Fruit fly (Drosophila melanogaster) whole organism, pupa: ENCODE measurements around the gene Cht7.

ENCODE experiments used
- CG10348 ChIP-seq: fragments of 200-800 bp; sonication (Bioruptor generic); IDR thresholded peaks from 2 replicates; pipeline ENCODE4 v1.3.6; 2022; ENCODE audit warnings: missing biosample characterization, missing genetic modification characterization
- CG12605 ChIP-seq: fragments of 200-800 bp; sonication (Bioruptor generic); IDR thresholded peaks from 2 replicates; pipeline ENCODE4 v1.3.6; 2022; ENCODE audit warnings: missing biosample characterization, missing genetic modification characterization
- CG13204 ChIP-seq: fragments of 200-800 bp; sonication (Bioruptor generic); optimal IDR thresholded peaks from 2 replicates; lab custom pipeline; 2018; ENCODE audit warnings: missing biosample characterization, mild to moderate bottlenecking, missing genetic modification characterization, moderate library complexity
- CG14655 ChIP-seq: fragments of 200-800 bp; sonication (Bioruptor generic); optimal IDR thresholded peaks from 3 replicates; lab custom pipeline; 2017; ENCODE audit warnings: mild to moderate bottlenecking, missing biosample characterization, missing genetic modification reagents, missing genetic modification characterization
- CG15710 ChIP-seq: fragments of 200-800 bp; sonication (Bioruptor generic); optimal IDR thresholded peaks from 2 replicates; lab custom pipeline; 2018; ENCODE audit warnings: missing biosample characterization, mild to moderate bottlenecking, missing genetic modification characterization, moderate library complexity
- CG17806 ChIP-seq: fragments of 200-800 bp; sonication (Bioruptor generic); optimal IDR thresholded peaks from 2 replicates; lab custom pipeline; 2018; ENCODE audit warnings: missing biosample characterization, mild to moderate bottlenecking, missing genetic modification characterization, moderate library complexity
- CG32121 ChIP-seq: fragments of 200-800 bp; sonication (Bioruptor generic); IDR thresholded peaks from 2 replicates; pipeline ENCODE4 v1.3.6; 2022; ENCODE audit warnings: missing biosample characterization, missing genetic modification characterization
- CG34367 ChIP-seq: fragments of 200-800 bp; sonication (Bioruptor generic); optimal IDR thresholded peaks from 2 replicates; lab custom pipeline; 2018; ENCODE audit warnings: missing biosample characterization, mild to moderate bottlenecking, missing genetic modification characterization
- CG4496 ChIP-seq: fragments of 200-800 bp; sonication (Bioruptor generic); IDR thresholded peaks from 3 replicates; pipeline ENCODE4 v1.3.6; 2022; ENCODE audit warnings: missing biosample characterization, missing genetic modification characterization
- CG8159 ChIP-seq: fragments of 200-800 bp; sonication (Bioruptor generic); optimal IDR thresholded peaks from 3 replicates; lab custom pipeline; 2018; ENCODE audit warnings: missing biosample characterization, mild to moderate bottlenecking, missing genetic modification characterization, moderate library complexity
- CG8301 ChIP-seq: fragments of 200-800 bp; sonication (Bioruptor generic); optimal IDR thresholded peaks from 2 replicates; lab custom pipeline; 2018; ENCODE audit warnings: missing biosample characterization, mild to moderate bottlenecking, missing genetic modification characterization
- CG9948 ChIP-seq: fragments of 200-800 bp; sonication (Bioruptor generic); optimal IDR thresholded peaks from 2 replicates; lab custom pipeline; 2018; ENCODE audit warnings: missing biosample characterization, mild to moderate bottlenecking, missing genetic modification characterization, moderate library complexity
- D1 ChIP-seq: fragments of 200-800 bp; sonication (Bioruptor generic); optimal IDR thresholded peaks from 2 replicates; lab custom pipeline; 2018; ENCODE audit warnings: missing biosample characterization, mild to moderate bottlenecking, missing genetic modification characterization, moderate library complexity
- EcR ChIP-seq: fragments of 200-800 bp; sonication (Bioruptor generic); optimal IDR thresholded peaks from 3 replicates; lab custom pipeline; 2019; ENCODE audit warnings: missing biosample characterization, missing genetic modification characterization, mild to moderate bottlenecking, moderate library complexity, missing genetic modification reagents
- Ets98B ChIP-seq: fragments of 200-800 bp; sonication (Bioruptor generic); IDR thresholded peaks from 2 replicates; pipeline ENCODE4 v1.3.6; 2022; ENCODE audit warnings: missing biosample characterization, missing genetic modification characterization
- Pif1A ChIP-seq: fragments of 200-800 bp; sonication (Bioruptor generic); optimal IDR thresholded peaks from 3 replicates; lab custom pipeline; 2016; ENCODE audit warnings: missing biosample characterization, missing genetic modification characterization
- Pif1B ChIP-seq: fragments of 200-800 bp; sonication (Bioruptor generic); optimal IDR thresholded peaks from 3 replicates; lab custom pipeline; 2016; ENCODE audit warnings: missing biosample characterization, missing genetic modification characterization
- Snoo ChIP-seq: fragments of 200-800 bp; sonication (Bioruptor generic); optimal IDR thresholded peaks from 3 replicates; lab custom pipeline; 2017; ENCODE audit warnings: missing biosample characterization, mild to moderate bottlenecking, missing genetic modification characterization, inconsistent platforms
- fd96Ca ChIP-seq: fragments of 200-800 bp; sonication (Bioruptor generic); IDR thresholded peaks from 3 replicates; pipeline ENCODE4 v1.3.6; 2022; ENCODE audit warnings: missing biosample characterization, missing genetic modification characterization
- gl ChIP-seq: fragments of 200-800 bp; sonication (Bioruptor generic); optimal IDR thresholded peaks from 2 replicates; lab custom pipeline; 2018; ENCODE audit warnings: missing biosample characterization, mild to moderate bottlenecking, missing genetic modification characterization
- rn ChIP-seq: fragments of 200-800 bp; sonication (Bioruptor generic); IDR thresholded peaks from 2 replicates; pipeline ENCODE4 v1.3.6; 2022; ENCODE audit warnings: missing biosample characterization, missing genetic modification characterization

The Cht7 gene

dm6 chr3L:3054851-3055250, 51.9 kb downstream of the Cht7 start, which contains the start of gene CG16753:
Gene CG16753, plus strand, starts transcription at chr3L:3055079.
- TF ChIP-seq rn (no peak), CG4496 (GFP tag; lab: Robert Waterston, UW) (no peak), Snoo (tag; lab: Kevin White, UChicago) (no peak), CG12605 (GFP tag; lab: Robert Waterston, UW) (no peak), CG14655 (no peak), gl (no peak), CG9948 (tag; lab: Kevin White, UChicago) (no peak), Pif1B (GFP tag; lab: Kevin White, UChicago) (no peak), Pif1A (GFP tag; lab: Kevin White, UChicago) (no peak), CG8301 (tag; lab: Kevin White, UChicago) (no peak), CG17806 (tag; lab: Kevin White, UChicago) (no peak), CG32121 (GFP tag; lab: Robert Waterston, UW) (no peak), D1 (tag; lab: Kevin White, UChicago) (no peak), CG10348 (no peak)
- TF ChIP-seq, all 21 proteins: peak for 0

dm6 chr3L:3054099-3054498, 52.7 kb downstream of the Cht7 start:
- TF ChIP-seq CG17806 (tag; lab: Kevin White, UChicago) (no peak), CG34367 (tag; lab: Kevin White, UChicago) (no peak), CG9948 (tag; lab: Kevin White, UChicago) (no peak), CG13204 (no peak), EcR (GFP tag; lab: Kevin White, UChicago) (no peak), D1 (tag; lab: Kevin White, UChicago) (no peak), CG14655 (no peak), Pif1A (GFP tag; lab: Kevin White, UChicago) (no peak), rn (no peak), CG4496 (GFP tag; lab: Robert Waterston, UW) (no peak), CG32121 (GFP tag; lab: Robert Waterston, UW) (no peak), CG8159 (tag; lab: Kevin White, UChicago) (no peak)

dm6 chr3L:3052110-3052871, 54.5 kb downstream of the Cht7 start, which contains the start of gene CG1271:
Gene CG1271, plus strand, starts transcription at chr3L:3052514.
- TF ChIP-seq CG12605 (GFP tag; lab: Robert Waterston, UW) = no peak; the same call in 1 of the 2 replicates
- no peak for TF ChIP-seq CG14655
- TF ChIP-seq Pif1B (GFP tag; lab: Kevin White, UChicago) = no peak
- no peak for TF ChIP-seq Pif1A (GFP tag; lab: Kevin White, UChicago)
- no peak for TF ChIP-seq D1 (tag; lab: Kevin White, UChicago)
- TF ChIP-seq CG34367 (tag; lab: Kevin White, UChicago) = no peak
- TF ChIP-seq gl = peak; percentile 19
- peak; percentile 39 for TF ChIP-seq CG17806 (tag; lab: Kevin White, UChicago)
- peak; percentile 65 for TF ChIP-seq CG8159 (tag; lab: Kevin White, UChicago)
- TF ChIP-seq CG32121 (GFP tag; lab: Robert Waterston, UW) = peak; percentile 22; the same call in 1 of the 2 replicates
- 0 out of 3 replicates have a peak, but pooled peaks have one; percentile 5 for TF ChIP-seq fd96Ca (GFP tag; lab: Robert Waterston, UW)
- TF ChIP-seq CG8301 (tag; lab: Kevin White, UChicago) = peak; percentile 33
- peak; percentile 65 for TF ChIP-seq CG4496 (GFP tag; lab: Robert Waterston, UW)
- peak; percentile 37 for TF ChIP-seq CG9948 (tag; lab: Kevin White, UChicago)
- TF ChIP-seq CG15710 (tag; lab: Kevin White, UChicago) = peak; percentile 73
- TF ChIP-seq rn = no peak
- TF ChIP-seq Snoo (tag; lab: Kevin White, UChicago) = peak; percentile 31
- no peak for TF ChIP-seq EcR (GFP tag; lab: Kevin White, UChicago)
- no peak for TF ChIP-seq CG10348
- peak; percentile 9; the same call in 1 of the 2 replicates for TF ChIP-seq Ets98B (GFP tag; lab: Robert Waterston, UW)
- no peak for TF ChIP-seq CG13204

dm6 chr3L:3050185-3050584, 56.6 kb downstream of the Cht7 start, which contains the start of gene CG32485:
Gene CG32485, plus strand, starts transcription at chr3L:3050323.
- no peak for TF ChIP-seq CG10348
- 0 out of 3 replicates have a peak, but pooled peaks have one; percentile 11 for TF ChIP-seq fd96Ca (GFP tag; lab: Robert Waterston, UW)
- TF ChIP-seq CG13204 = no peak
- peak; percentile 42; the same call in 1 of the 2 replicates for TF ChIP-seq CG32121 (GFP tag; lab: Robert Waterston, UW)
- no peak for TF ChIP-seq Ets98B (GFP tag; lab: Robert Waterston, UW)
- TF ChIP-seq CG8301 (tag; lab: Kevin White, UChicago) = peak; percentile 17
- TF ChIP-seq CG8159 (tag; lab: Kevin White, UChicago) = no peak
- TF ChIP-seq EcR (GFP tag; lab: Kevin White, UChicago) = no peak
- TF ChIP-seq CG15710 (tag; lab: Kevin White, UChicago) = peak; percentile 25
- TF ChIP-seq Pif1A (GFP tag; lab: Kevin White, UChicago) = no peak
- peak; percentile 53; the same call in 2 of the 3 replicates for TF ChIP-seq CG4496 (GFP tag; lab: Robert Waterston, UW)
- peak; percentile 2 for TF ChIP-seq gl
- TF ChIP-seq D1 (tag; lab: Kevin White, UChicago) = no peak
- 0 out of 2 replicates have a peak, but pooled peaks have one; percentile 43 for TF ChIP-seq CG12605 (GFP tag; lab: Robert Waterston, UW)
- TF ChIP-seq CG17806 (tag; lab: Kevin White, UChicago) = no peak
- no peak for TF ChIP-seq CG14655
- TF ChIP-seq, all 21 proteins: peak for 7

dm6 chr3L:3048647-3049046, 58.1 kb downstream of the Cht7 start:
- no peak for TF ChIP-seq Ets98B (GFP tag; lab: Robert Waterston, UW)
- no peak for TF ChIP-seq Snoo (tag; lab: Kevin White, UChicago)
- no peak for TF ChIP-seq CG13204
- TF ChIP-seq CG10348 = no peak
- TF ChIP-seq CG14655 = no peak
- no peak for TF ChIP-seq CG8301 (tag; lab: Kevin White, UChicago)
- no peak for TF ChIP-seq gl
- no peak for TF ChIP-seq Pif1A (GFP tag; lab: Kevin White, UChicago)
- TF ChIP-seq CG9948 (tag; lab: Kevin White, UChicago) = no peak
- TF ChIP-seq CG15710 (tag; lab: Kevin White, UChicago) = no peak
- TF ChIP-seq Pif1B (GFP tag; lab: Kevin White, UChicago) = no peak
- no peak for TF ChIP-seq CG17806 (tag; lab: Kevin White, UChicago)
- TF ChIP-seq fd96Ca (GFP tag; lab: Robert Waterston, UW) = no peak
- no peak for TF ChIP-seq CG4496 (GFP tag; lab: Robert Waterston, UW)
- no peak for TF ChIP-seq D1 (tag; lab: Kevin White, UChicago)
- TF ChIP-seq rn = no peak
- TF ChIP-seq EcR (GFP tag; lab: Kevin White, UChicago) = no peak
- TF ChIP-seq CG8159 (tag; lab: Kevin White, UChicago) = no peak
- no peak for TF ChIP-seq CG34367 (tag; lab: Kevin White, UChicago)
